Worm (Caenorhabditis elegans) whole organism, L1 larva: ENCODE results near the gene Y39A3CL.4.

Experiments
- ama-1 ChIP-seq: fragments of 150-350 bp; optimal IDR thresholded peaks from 2 replicates; lab custom pipeline; 2014
- blmp-1 ChIP-seq: fragments of 150-350 bp; optimal IDR thresholded peaks from 2 replicates; lab custom pipeline; 2014; ENCODE audit warnings: missing biosample characterization, missing genetic modification characterization
- ceh-63 ChIP-seq: fragments of 200-800 bp; sonication (Bioruptor generic); optimal IDR thresholded peaks from 2 replicates; lab custom pipeline; 2018; ENCODE audit warnings: mild to moderate bottlenecking, missing genetic modification characterization, missing compliant biosample characterization
- ces-1 ChIP-seq: fragments of 150-350 bp; optimal IDR thresholded peaks from 2 replicates; lab custom pipeline; 2014; ENCODE audit warnings: missing biosample characterization, missing genetic modification reagents, missing genetic modification characterization
- efl-3 ChIP-seq: fragments of 200-800 bp; sonication (Bioruptor generic); optimal IDR thresholded peaks from 2 replicates; lab custom pipeline; 2018; ENCODE audit warnings: mild to moderate bottlenecking, missing genetic modification characterization, missing compliant biosample characterization
- fos-1 ChIP-seq: fragments of 150-350 bp; optimal IDR thresholded peaks from 2 replicates; lab custom pipeline; 2014; ENCODE audit warnings: missing biosample characterization, missing genetic modification characterization
- lin-13 ChIP-seq: fragments of 150-350 bp; optimal IDR thresholded peaks from 2 replicates; lab custom pipeline; 2014; ENCODE audit warnings: missing biosample characterization, missing genetic modification reagents, missing genetic modification characterization
- lin-14 ChIP-seq: fragments of 200-800 bp; sonication (Bioruptor generic); optimal IDR thresholded peaks from 2 replicates; lab custom pipeline; 2018; ENCODE audit warnings: mild to moderate bottlenecking, missing genetic modification characterization, moderate library complexity, missing compliant biosample characterization
- lin-15B ChIP-seq: fragments of 150-350 bp; sonication (generic microtip); optimal IDR thresholded peaks from 3 replicates; lab custom pipeline; 2014; ENCODE audit warnings: missing biosample characterization, missing genetic modification characterization
- nhr-11 ChIP-seq: fragments of 150-350 bp; optimal IDR thresholded peaks from 2 replicates; lab custom pipeline; 2014; ENCODE audit warnings: missing biosample characterization, missing genetic modification characterization
- nhr-28 ChIP-seq: fragments of 150-350 bp; optimal IDR thresholded peaks from 2 replicates; lab custom pipeline; 2014; ENCODE audit warnings: missing biosample characterization, missing genetic modification characterization
- nhr-76 ChIP-seq: sonication (generic microtip); optimal IDR thresholded peaks from 2 replicates; lab custom pipeline; 2017; ENCODE audit warnings: missing biosample characterization, missing genetic modification characterization
- unc-86 ChIP-seq: sonication (generic microtip); optimal IDR thresholded peaks from 2 replicates; lab custom pipeline; 2016; ENCODE audit warnings: missing genetic modification characterization, missing compliant biosample characterization
- ztf-11 ChIP-seq, 2 experiments: sonication (generic microtip); optimal IDR thresholded peaks; 2 replicates each; lab custom pipeline; 2016 to 2017; ENCODE audit warnings: missing genetic modification characterization in 2 of 2, missing biosample characterization in 1 of 2, missing compliant biosample characterization in 1 of 2

DNA sequence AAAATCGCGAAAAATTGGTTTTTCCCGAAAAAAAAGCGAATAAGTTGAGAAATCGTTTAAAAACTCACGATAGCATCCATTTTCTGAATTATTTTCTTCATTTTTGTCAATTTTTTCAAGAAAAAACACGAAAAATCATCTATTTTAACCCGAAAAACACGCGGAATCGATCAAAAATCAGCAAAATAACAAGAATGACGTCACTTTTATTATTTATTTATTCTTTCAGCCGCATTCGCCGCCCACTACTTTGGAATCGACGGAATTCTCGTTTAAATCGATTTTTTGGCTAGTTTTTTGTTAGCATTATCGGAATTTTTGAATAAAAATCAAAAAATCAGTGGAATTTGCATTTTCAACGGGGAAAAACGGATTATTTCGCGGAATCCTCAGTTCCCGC lies at the start of gene Y39A3CL.4:
- TF ChIP-seq nhr-28 (tag; lab: Kevin White, UChicago) (no peak), blmp-1 (tag; lab: Kevin White, UChicago) (no peak), lin-14 (GFP tag; lab: Kevin White, UChicago) (no peak), unc-86 (tag; lab: Kevin White, UChicago) (no peak), efl-3 (GFP tag; lab: Kevin White, UChicago) (no peak), lin-15B (tag; lab: Kevin White, UChicago) (no peak), ztf-11 (tag; optimal IDR thresholded peaks at IDR 0.05; lab: Kevin White, UChicago) (no peak), lin-13 (GFP tag; lab: Kevin White, UChicago) (no peak), nhr-76 (no peak), ama-1 (lab: Kevin White, UChicago) (no peak), ceh-63 (GFP tag; lab: Kevin White, UChicago) (no peak), fos-1 (tag; lab: Kevin White, UChicago) (no peak), nhr-11 (tag; lab: Kevin White, UChicago) (no peak), ces-1 (no peak)
